Fruit fly (Drosophila melanogaster): ENCODE data around the gene CG17127.

The CG17127 gene

DNA sequence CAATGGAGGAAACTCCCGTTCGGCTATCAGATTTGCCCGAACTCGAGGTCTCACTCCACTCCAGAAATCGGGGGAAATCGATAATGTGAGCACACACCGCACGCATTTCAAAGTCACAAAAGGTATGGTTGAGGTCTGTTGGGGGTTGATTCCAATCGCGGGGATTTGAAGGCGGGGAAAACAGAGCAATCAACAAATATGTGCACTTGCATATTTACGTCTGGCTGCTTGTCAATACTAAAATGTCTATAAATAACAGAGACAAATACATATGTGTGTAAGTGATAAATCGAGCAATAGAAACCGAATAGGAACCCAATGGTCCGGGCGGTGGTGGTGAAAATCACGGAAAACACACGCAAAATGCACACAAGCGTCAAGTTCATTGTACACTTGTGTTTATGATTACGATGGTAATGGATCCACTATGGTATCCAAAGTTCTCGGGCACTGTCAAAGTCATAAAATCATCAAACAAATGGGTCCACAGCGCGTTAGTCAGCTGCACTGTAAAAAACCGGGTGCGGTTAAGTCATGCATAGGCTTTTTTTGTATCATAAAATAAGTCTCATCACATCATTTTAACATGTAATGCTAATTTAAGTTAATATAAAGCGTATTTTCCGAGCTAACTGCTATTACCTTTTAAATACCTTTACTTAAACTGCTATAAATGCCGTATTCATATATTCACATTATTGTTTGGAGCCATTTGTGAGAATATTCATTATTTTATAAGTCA lies 18.6 kb upstream of the CG17127 start:
- no peak for TF ChIP-seq Sin3A (optimal IDR thresholded peaks at IDR 0.05)
- no peak for TF ChIP-seq ttk (optimal IDR thresholded peaks at IDR 0.05)
- no peak for TF ChIP-seq psq (optimal IDR thresholded peaks at IDR 0.05)
- TF ChIP-seq h (optimal IDR thresholded peaks at IDR 0.05) = no peak
- no peak for TF ChIP-seq Myc (optimal IDR thresholded peaks at IDR 0.05)

DNA sequence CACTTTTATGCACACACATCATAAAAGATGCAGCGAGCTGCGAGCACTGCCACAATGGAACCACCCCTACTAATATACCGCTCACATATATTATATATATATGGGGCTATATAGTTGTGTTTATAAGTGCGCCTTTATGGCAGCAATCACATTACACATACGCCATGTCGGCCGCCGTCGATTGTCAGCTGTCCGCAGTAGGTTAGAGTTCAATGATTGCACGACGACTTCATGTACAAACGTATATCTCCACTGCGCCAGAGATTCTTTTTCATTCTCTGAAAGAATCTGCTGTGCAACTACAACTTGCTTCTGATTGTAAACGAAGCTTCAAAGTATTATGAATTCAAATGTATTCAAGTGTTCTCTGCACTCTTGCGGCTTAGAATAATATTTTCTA lies 18.0 kb upstream of the CG17127 start:
- TF ChIP-seq Sin3A (optimal IDR thresholded peaks at IDR 0.05) (no peak), insv (optimal IDR thresholded peaks at IDR 0.05) (no peak), h (optimal IDR thresholded peaks at IDR 0.05) (no peak), ttk (optimal IDR thresholded peaks at IDR 0.05) (no peak), psq (optimal IDR thresholded peaks at IDR 0.05) (no peak), Myc (optimal IDR thresholded peaks at IDR 0.05) (no peak)

DNA sequence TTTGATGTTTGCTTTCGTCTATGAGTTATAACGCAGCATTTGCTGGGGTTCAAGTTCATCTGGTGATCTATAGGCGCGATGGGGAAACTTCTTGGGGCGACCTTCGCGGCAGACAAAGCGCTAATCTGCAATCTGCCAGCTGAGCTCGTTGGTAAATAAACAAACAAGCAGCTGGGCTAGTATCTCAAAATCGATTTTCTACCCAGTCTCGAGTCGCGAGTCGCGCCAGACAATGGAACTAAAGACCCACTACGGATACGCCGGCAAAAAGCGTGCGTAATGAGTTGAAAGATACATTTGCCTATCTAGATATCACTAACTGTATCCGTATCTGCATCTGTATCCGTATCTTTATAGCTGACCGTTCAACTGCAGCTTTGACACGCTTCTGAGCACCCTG lies 17.1 kb upstream of the CG17127 start:
- TF ChIP-seq Sin3A (optimal IDR thresholded peaks at IDR 0.05) (no peak), insv (optimal IDR thresholded peaks at IDR 0.05) (no peak), Myc (optimal IDR thresholded peaks at IDR 0.05) (no peak), h (optimal IDR thresholded peaks at IDR 0.05) (no peak), psq (optimal IDR thresholded peaks at IDR 0.05) (no peak), ttk (optimal IDR thresholded peaks at IDR 0.05) (no peak)

DNA sequence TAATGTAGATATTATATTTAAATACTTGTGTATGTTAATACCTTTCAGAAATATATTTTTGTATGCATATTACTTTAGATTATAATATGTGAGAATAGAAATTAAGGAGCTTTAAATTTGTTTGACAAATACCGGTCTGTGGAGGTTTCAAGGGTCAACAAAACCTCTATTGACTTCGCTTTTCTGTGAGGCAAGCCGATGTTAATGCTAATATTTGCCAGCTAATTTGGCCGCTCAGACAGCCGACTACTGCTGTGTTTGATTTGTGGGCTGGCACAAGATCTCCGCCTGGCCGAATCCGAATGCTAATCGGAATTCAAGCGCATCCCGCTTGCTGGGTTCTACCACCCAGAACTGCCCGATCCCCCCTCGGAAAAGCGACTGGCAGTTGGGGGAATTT lies 16.1 kb upstream of the CG17127 start:
- TF ChIP-seq psq (optimal IDR thresholded peaks at IDR 0.05) (no peak), Sin3A (optimal IDR thresholded peaks at IDR 0.05) (no peak), Myc (optimal IDR thresholded peaks at IDR 0.05) (no peak), h (optimal IDR thresholded peaks at IDR 0.05) (no peak), insv (optimal IDR thresholded peaks at IDR 0.05) (no peak), ttk (optimal IDR thresholded peaks at IDR 0.05) (no peak)

DNA sequence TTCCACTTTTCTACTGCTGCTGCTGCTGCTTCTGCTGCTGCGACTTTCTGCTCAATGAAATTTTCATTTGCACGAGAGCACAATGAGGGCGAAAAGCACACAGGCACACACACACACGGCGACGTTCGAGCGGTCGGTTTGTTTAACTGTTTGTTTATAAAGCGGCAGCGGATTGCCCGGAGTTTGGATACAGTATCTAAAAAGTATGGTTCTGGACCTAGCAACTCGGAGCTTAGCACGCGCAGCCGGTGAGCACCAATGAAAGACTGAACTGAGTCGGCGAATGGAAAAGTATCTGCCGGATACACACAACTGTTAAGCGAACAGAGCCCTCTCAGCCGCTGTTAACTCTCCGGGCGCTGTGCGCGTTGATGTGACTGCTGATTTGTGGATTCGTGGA lies 14.6 kb upstream of the CG17127 start, which contains the start of gene CG17124:
TSS of gene CG17124 (minus strand) at position 277 of the 400 bp plus-strand sequence.
- no peak for TF ChIP-seq insv (optimal IDR thresholded peaks at IDR 0.05)
- no peak for TF ChIP-seq Myc (optimal IDR thresholded peaks at IDR 0.05)
- no peak for TF ChIP-seq psq (optimal IDR thresholded peaks at IDR 0.05)
- no peak for TF ChIP-seq h (optimal IDR thresholded peaks at IDR 0.05)
- no peak for TF ChIP-seq ttk (optimal IDR thresholded peaks at IDR 0.05)
- TF ChIP-seq Sin3A (optimal IDR thresholded peaks at IDR 0.05) = no peak

DNA sequence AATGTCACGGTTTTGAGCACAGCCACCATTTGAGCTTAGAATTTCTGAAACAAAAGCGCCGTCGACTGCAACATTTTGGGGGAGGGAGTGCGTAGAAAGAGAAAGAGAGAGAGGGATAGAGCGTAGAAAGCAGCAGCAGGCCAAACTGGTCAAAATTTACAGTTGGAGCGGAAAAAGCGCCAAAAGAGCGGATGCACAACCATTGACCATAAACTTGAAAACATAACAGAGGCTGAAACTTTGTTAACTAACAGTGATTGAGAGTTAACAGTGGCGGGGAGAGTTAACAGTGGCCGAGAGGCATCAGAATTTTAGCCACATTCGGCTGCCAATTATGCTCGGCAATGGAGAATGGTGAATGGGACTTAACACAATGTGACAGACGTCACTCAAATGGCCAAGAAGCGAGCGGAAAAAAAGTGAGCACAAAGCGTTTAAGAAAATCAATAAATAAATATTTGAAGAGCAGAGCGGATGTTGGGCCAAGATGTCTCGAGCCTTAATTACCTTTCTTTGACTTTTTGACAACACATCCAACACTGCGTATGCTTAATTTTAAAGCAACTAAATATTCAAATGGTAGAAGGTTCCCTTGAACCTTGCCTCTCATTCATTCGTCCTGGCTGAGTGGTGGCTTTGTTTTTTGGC lies 13.5 kb upstream of the CG17127 start:
- no peak for TF ChIP-seq Myc (optimal IDR thresholded peaks at IDR 0.05)
- TF ChIP-seq psq (optimal IDR thresholded peaks at IDR 0.05) = no peak
- TF ChIP-seq ttk (optimal IDR thresholded peaks at IDR 0.05) = no peak
- no peak for TF ChIP-seq h (optimal IDR thresholded peaks at IDR 0.05)
- no peak for TF ChIP-seq insv (optimal IDR thresholded peaks at IDR 0.05)
- no peak for TF ChIP-seq Sin3A (optimal IDR thresholded peaks at IDR 0.05)

DNA sequence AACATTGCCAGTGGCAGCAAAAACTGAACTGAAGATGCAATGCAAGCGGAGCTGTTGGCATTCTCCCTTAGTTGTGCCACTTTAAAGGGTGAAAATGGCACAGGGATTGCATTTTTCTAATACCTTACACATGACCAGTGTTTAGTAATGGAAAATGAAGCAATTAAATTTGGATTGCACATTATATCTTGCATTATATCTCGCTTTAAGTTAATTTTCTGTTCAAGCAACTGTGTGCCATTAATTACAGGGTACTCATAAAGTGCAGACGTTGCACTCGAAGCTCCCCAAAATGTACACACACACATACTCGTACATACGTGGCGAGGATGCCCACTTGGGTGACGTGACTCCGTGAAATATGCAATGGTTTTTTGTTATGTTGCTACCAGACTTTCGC lies 11.0 kb upstream of the CG17127 start:
- TF ChIP-seq ttk (optimal IDR thresholded peaks at IDR 0.05) (no peak), Sin3A (optimal IDR thresholded peaks at IDR 0.05) (no peak), insv (optimal IDR thresholded peaks at IDR 0.05) (no peak), Myc (optimal IDR thresholded peaks at IDR 0.05) (no peak), h (optimal IDR thresholded peaks at IDR 0.05) (no peak), psq (optimal IDR thresholded peaks at IDR 0.05) (no peak)

DNA sequence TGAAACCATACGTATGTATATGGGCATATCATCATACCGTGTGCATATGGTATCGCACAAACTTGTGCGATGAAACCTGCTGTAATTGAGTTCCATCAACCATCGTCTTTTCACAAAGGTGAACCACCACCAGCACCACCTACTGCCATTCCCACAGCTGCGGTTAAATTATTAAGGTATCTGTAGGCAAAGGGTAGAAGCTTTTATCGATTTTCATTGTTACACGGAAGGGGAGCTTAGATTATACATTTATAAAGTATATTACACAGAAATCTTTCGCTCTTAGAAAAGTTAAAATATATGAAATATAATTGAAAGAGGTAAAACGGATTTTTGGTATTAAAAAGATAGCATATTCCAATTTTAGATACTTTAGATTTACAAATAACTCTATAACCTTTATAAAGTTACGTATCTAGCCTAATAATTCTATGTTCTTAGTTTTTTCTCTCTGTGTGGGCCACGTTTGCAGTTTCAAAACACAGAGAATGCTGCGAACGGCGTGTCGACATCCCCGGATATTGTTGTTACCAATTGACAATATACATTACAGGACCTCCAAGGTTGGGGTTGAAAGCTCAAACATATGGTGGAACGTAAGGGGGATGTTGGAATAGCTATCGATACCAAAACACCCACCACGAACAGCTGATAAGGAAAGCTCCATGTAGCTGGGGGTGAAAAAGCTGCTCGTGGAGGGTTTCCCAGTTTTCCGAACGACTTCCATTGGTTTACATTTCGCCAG lies 10.1 kb upstream of the CG17127 start, which contains the start of gene CG6495:
TSS of gene CG6495 (plus strand) at position 695 of the 745 bp plus-strand sequence.
- TF ChIP-seq psq (optimal IDR thresholded peaks at IDR 0.05) = no peak
- TF ChIP-seq Myc (optimal IDR thresholded peaks at IDR 0.05) = no peak
- no peak for TF ChIP-seq ttk (optimal IDR thresholded peaks at IDR 0.05)
- TF ChIP-seq Sin3A (optimal IDR thresholded peaks at IDR 0.05) = no peak
- no peak for TF ChIP-seq insv (optimal IDR thresholded peaks at IDR 0.05)
- TF ChIP-seq h (optimal IDR thresholded peaks at IDR 0.05) = no peak

DNA sequence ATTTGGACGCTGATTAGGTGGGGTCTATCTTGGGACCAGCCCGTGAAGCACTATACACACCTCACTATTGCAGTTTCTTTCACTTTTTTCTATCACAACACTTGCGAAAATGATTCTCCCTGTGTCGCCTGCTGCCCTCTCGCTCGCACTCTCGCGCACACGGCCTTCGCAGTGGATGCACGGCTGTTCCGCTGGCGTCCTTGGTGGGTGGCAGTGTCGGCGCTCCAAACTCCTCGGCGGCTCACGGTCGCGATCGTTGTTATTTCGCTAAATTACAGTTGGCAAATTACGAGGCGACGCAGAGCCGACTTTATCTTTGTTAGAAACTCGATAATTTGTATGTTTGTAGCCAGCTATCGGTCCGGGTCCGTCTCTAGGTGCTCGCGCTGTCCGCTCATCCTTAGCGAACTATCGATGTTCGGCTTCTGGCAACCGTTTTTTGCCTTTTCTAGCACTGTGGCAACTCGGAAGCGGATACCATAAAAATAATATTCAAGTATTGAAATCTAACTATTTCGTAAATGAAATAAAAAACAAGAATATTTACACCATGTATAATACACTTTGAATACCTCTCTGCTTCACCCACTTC lies 3.0 kb upstream of the CG17127 start, which contains the start of gene Ubc2:
TSS of gene Ubc2 (minus strand) at position 410 of the 592 bp plus-strand sequence.
- TF ChIP-seq insv (optimal IDR thresholded peaks at IDR 0.05) = no peak
- no peak for TF ChIP-seq Sin3A (optimal IDR thresholded peaks at IDR 0.05)

DNA sequence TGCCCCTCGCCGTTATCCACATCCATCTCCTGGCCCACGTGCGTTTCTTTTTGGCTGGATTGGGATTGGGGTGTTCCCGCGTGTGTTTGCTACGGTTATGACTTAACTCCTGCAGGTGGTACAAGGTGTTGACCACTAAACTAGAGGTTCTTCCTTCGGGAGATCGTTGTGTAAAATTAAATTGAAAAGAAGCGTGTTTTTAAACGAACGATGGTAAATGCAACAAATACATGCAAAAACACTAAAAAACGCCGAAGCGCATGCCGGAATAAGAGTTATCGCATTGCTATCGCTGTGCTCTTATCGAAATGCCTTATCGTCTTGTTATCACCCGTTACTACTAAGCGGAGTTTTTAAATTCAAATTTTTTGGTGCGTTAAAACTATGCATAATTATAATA lies 960 bp upstream of the CG17127 start, which contains the start of gene CG6724:
TSS of gene CG6724 (minus strand) at position 245 of the 400 bp plus-strand sequence.
- no peak for TF ChIP-seq h (optimal IDR thresholded peaks at IDR 0.05)
- no peak for TF ChIP-seq ttk (optimal IDR thresholded peaks at IDR 0.05)
- TF ChIP-seq insv (optimal IDR thresholded peaks at IDR 0.05) = no peak
- TF ChIP-seq Myc (optimal IDR thresholded peaks at IDR 0.05) = no peak
- no peak for TF ChIP-seq psq (optimal IDR thresholded peaks at IDR 0.05)
- no peak for TF ChIP-seq Sin3A (optimal IDR thresholded peaks at IDR 0.05)

DNA sequence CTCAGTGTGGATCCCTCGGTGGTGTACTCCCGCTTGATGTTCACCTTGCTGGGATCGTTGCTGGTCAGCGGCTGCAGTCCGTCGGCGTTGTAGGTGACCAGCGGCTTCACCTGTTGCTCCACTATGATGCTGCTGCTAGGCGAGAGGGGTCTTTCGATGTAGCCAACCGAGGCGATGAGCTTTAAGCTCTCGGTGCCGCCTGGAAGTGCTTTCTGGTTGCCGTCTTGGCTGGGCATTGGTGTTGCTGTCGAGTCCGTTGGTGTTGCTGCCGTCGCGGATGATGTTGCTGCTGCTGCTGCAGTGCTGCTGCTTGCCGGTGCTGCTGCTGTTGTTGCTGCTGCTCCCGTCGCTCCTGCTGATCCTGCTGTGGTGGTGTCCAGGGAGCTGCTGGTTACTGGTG lies 3.4 kb downstream of the CG17127 start:
- TF ChIP-seq Myc (optimal IDR thresholded peaks at IDR 0.05) = no peak
- TF ChIP-seq ttk (optimal IDR thresholded peaks at IDR 0.05) = no peak
- TF ChIP-seq Sin3A (optimal IDR thresholded peaks at IDR 0.05) = no peak
- no peak for TF ChIP-seq psq (optimal IDR thresholded peaks at IDR 0.05)
- TF ChIP-seq insv (optimal IDR thresholded peaks at IDR 0.05) = no peak

DNA sequence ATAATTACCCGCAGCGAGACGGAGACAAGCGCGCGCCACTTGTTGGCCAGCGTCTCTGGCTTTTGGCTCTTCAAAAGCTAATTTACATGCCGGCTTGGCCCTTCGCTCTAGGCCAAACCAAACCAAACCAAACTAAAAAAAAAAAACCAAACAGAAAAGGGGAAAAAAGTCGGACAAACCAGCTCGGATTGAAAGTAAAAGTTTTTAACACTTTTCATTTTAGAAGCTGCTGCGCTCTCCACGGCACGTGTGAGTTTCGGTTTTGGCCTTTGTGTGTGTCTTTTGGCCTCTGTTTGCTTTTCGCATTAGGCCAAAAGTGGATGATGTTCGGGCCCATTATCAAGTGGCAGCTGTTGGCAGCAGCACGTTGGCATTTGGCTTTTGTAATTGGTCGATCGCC lies 10.6 kb downstream of the CG17127 start:
- no peak for TF ChIP-seq Sin3A (optimal IDR thresholded peaks at IDR 0.05)
- no peak for TF ChIP-seq h (optimal IDR thresholded peaks at IDR 0.05)
- no peak for TF ChIP-seq psq (optimal IDR thresholded peaks at IDR 0.05)
- TF ChIP-seq Myc (optimal IDR thresholded peaks at IDR 0.05) = no peak
- no peak for TF ChIP-seq insv (optimal IDR thresholded peaks at IDR 0.05)
- TF ChIP-seq ttk (optimal IDR thresholded peaks at IDR 0.05) = no peak

Data from Kc167 (cell line).